Fruit fly (Drosophila melanogaster) S2 (cell line): Measurements from ENCODE around the gene Alms1a.

Experiments used
- CG8478 ChIP-seq: fragments of >200 bp; optimal IDR thresholded peaks from 2 replicates; lab custom pipeline; 2018
- CTCF ChIP-seq, 2 experiments: fragments of >200 bp; optimal IDR thresholded peaks; 2 replicates each; lab custom pipeline; 2018

- TF ChIP-seq CG8478 (lab: Kevin White, UChicago) = no peak
- no peak for TF ChIP-seq CTCF (optimal IDR thresholded peaks at IDR 0.05; lab: Kevin White, UChicago)
These were observed 22.1 kb upstream of the Alms1a start for dm6 chrX:4657896-4658295.
